Worm (Caenorhabditis elegans) whole organism, L1 larva: ENCODE data around the gene sru-28.

ENCODE experiments used
- C04F5.9 ChIP-seq: sonication (generic microtip); optimal IDR thresholded peaks from 2 replicates; lab custom pipeline; 2016; ENCODE audit warnings: missing genetic modification characterization, missing compliant biosample characterization
- C34B4.2 ChIP-seq: sonication (generic microtip); optimal IDR thresholded peaks from 2 replicates; lab custom pipeline; 2017; ENCODE audit warnings: mild to moderate bottlenecking, missing genetic modification characterization, missing compliant biosample characterization
- F16B12.6 ChIP-seq: fragments of 150-350 bp; optimal IDR thresholded peaks from 2 replicates; lab custom pipeline; 2014; ENCODE audit warnings: missing biosample characterization, missing genetic modification characterization
- aha-1 ChIP-seq: fragments of 150-350 bp; optimal IDR thresholded peaks from 2 replicates; lab custom pipeline; 2014; ENCODE audit warnings: missing biosample characterization, missing genetic modification characterization
- alr-1 ChIP-seq: fragments of 200-800 bp; sonication (Bioruptor generic); optimal IDR thresholded peaks from 2 replicates; lab custom pipeline; 2018; ENCODE audit warnings: borderline replicate concordance, mild to moderate bottlenecking, missing genetic modification characterization, missing compliant biosample characterization
- aly-2 ChIP-seq: fragments of 150-350 bp; optimal IDR thresholded peaks from 2 replicates; lab custom pipeline; 2014; ENCODE audit warnings: missing biosample characterization, missing genetic modification characterization
- ceh-63 ChIP-seq: fragments of 200-800 bp; sonication (Bioruptor generic); optimal IDR thresholded peaks from 2 replicates; lab custom pipeline; 2018; ENCODE audit warnings: mild to moderate bottlenecking, missing genetic modification characterization, missing compliant biosample characterization
- ceh-82 ChIP-seq, 3 experiments: fragments of 150-350 bp in 1 of 3; sonication (generic microtip) in 2 of 3; optimal IDR thresholded peaks; 2 replicates each; lab custom pipeline; 2014 to 2017; ENCODE audit warnings: missing biosample characterization in 3 of 3, missing genetic modification characterization in 3 of 3
- ceh-88 ChIP-seq: fragments of 200-800 bp; sonication (Bioruptor generic); IDR thresholded peaks from 2 replicates; pipeline ENCODE4 v1.3.6; 2022; ENCODE audit warnings: missing genetic modification characterization, missing compliant biosample characterization
- ces-1 ChIP-seq: fragments of 150-350 bp; optimal IDR thresholded peaks from 2 replicates; lab custom pipeline; 2014; ENCODE audit warnings: missing biosample characterization, missing genetic modification reagents, missing genetic modification characterization
- dsc-1 ChIP-seq: sonication (generic microtip); optimal IDR thresholded peaks from 2 replicates; lab custom pipeline; 2016; ENCODE audit warnings: mild to moderate bottlenecking, missing genetic modification characterization, missing compliant biosample characterization
- efl-1 ChIP-seq, 4 experiments: fragments of 150-350 bp; optimal IDR thresholded peaks in 3 of 4; peaks in 1 of 4; 1 replicate in 1 of 4; 2 replicates in 3 of 4; lab custom pipeline; 2014; ENCODE audit warnings: missing biosample characterization in 2 of 4, missing genetic modification characterization in 2 of 4, missing genetic modification reagents in 2 of 4
- elt-2 ChIP-seq: sonication (generic microtip); optimal IDR thresholded peaks from 2 replicates; lab custom pipeline; 2016; ENCODE audit warnings: missing genetic modification characterization, mild to moderate bottlenecking, inconsistent platforms, missing compliant biosample characterization, missing genetic modification reagents
- elt-3 ChIP-seq, 6 experiments: fragments of 150-350 bp in 1 of 6; sonication (generic microtip); optimal IDR thresholded peaks; 2 replicates each; lab custom pipeline; 2017 to 2018; ENCODE audit warnings: missing biosample characterization in 6 of 6, missing genetic modification characterization in 6 of 6, inconsistent platforms in 1 of 6
- fkh-4 ChIP-seq: sonication (generic microtip); optimal IDR thresholded peaks from 2 replicates; lab custom pipeline; 2016; ENCODE audit warnings: missing compliant biosample characterization, missing genetic modification characterization, borderline replicate concordance
- fkh-8 ChIP-seq: sonication (generic microtip); optimal IDR thresholded peaks from 2 replicates; lab custom pipeline; 2016; ENCODE audit warnings: mild to moderate bottlenecking, missing genetic modification characterization, missing compliant biosample characterization
- fos-1 ChIP-seq: fragments of 150-350 bp; optimal IDR thresholded peaks from 2 replicates; lab custom pipeline; 2014; ENCODE audit warnings: missing biosample characterization, missing genetic modification characterization
- grh-1 ChIP-seq: fragments of 200-800 bp; sonication (Bioruptor generic); IDR thresholded peaks from 2 replicates; pipeline ENCODE4 v1.3.6; 2022; ENCODE audit warnings: missing genetic modification reagents, missing genetic modification characterization, missing compliant biosample characterization
- hlh-17 ChIP-seq: fragments of 200-800 bp; sonication (Bioruptor generic); optimal IDR thresholded peaks from 2 replicates; lab custom pipeline; 2018; ENCODE audit warnings: missing genetic modification characterization, mild to moderate bottlenecking, missing compliant biosample characterization, moderate library complexity, borderline replicate concordance
- irx-1 ChIP-seq: sonication (generic microtip); optimal IDR thresholded peaks from 2 replicates; lab custom pipeline; 2016; ENCODE audit warnings: missing genetic modification characterization, missing compliant biosample characterization
- isw-1 ChIP-seq: fragments of 200-800 bp; sonication (Bioruptor generic); IDR thresholded peaks from 2 replicates; pipeline ENCODE4 v1.3.6; 2022; ENCODE audit warnings: missing genetic modification characterization, missing compliant biosample characterization
- jun-1 ChIP-seq: fragments of 150-350 bp; optimal IDR thresholded peaks from 2 replicates; lab custom pipeline; 2014; ENCODE audit warnings: missing biosample characterization, missing genetic modification reagents, missing genetic modification characterization
- lin-14 ChIP-seq: fragments of 200-800 bp; sonication (Bioruptor generic); optimal IDR thresholded peaks from 2 replicates; lab custom pipeline; 2018; ENCODE audit warnings: mild to moderate bottlenecking, missing genetic modification characterization, moderate library complexity, missing compliant biosample characterization
- lin-15B ChIP-seq: fragments of 150-350 bp; sonication (generic microtip); optimal IDR thresholded peaks from 3 replicates; lab custom pipeline; 2014; ENCODE audit warnings: missing biosample characterization, missing genetic modification characterization
- lin-35 ChIP-seq, 2 experiments: fragments of 150-350 bp; optimal IDR thresholded peaks; 2 replicates each; lab custom pipeline; 2014; ENCODE audit warnings: missing biosample characterization in 2 of 2, missing genetic modification characterization in 2 of 2, missing genetic modification reagents in 2 of 2
- lir-3 ChIP-seq: sonication (generic microtip); optimal IDR thresholded peaks from 2 replicates; lab custom pipeline; 2016; ENCODE audit warnings: mild to moderate bottlenecking, missing genetic modification characterization, moderate library complexity, missing compliant biosample characterization; ENCODE audit not compliant: poor library complexity
- lsy-2 ChIP-seq, 2 experiments: fragments of 150-350 bp; optimal IDR thresholded peaks; 2 replicates each; lab custom pipeline; 2014; ENCODE audit warnings: missing biosample characterization in 2 of 2, missing genetic modification characterization in 2 of 2
- mdl-1 ChIP-seq, 2 experiments: fragments of 150-350 bp; optimal IDR thresholded peaks; 2 replicates each; lab custom pipeline; 2014 to 2017; ENCODE audit warnings: missing biosample characterization in 2 of 2, missing genetic modification characterization in 2 of 2, inconsistent platforms in 1 of 2
- nhr-19 ChIP-seq: fragments of 200-800 bp; sonication (Bioruptor generic); conservative IDR thresholded peaks from 2 replicates; pipeline ENCODE4 v1.3.6; 2022; ENCODE audit warnings: missing genetic modification characterization, missing compliant biosample characterization
- nhr-20 ChIP-seq: sonication (generic microtip); optimal IDR thresholded peaks from 2 replicates; lab custom pipeline; 2016; ENCODE audit warnings: mild to moderate bottlenecking, missing genetic modification characterization, missing compliant biosample characterization
- nhr-237 ChIP-seq: fragments of 150-350 bp; optimal IDR thresholded peaks from 2 replicates; lab custom pipeline; 2014; ENCODE audit warnings: missing biosample characterization, missing genetic modification characterization
- nhr-28 ChIP-seq: fragments of 150-350 bp; optimal IDR thresholded peaks from 2 replicates; lab custom pipeline; 2014; ENCODE audit warnings: missing biosample characterization, missing genetic modification characterization
- nhr-47 ChIP-seq: sonication (generic microtip); optimal IDR thresholded peaks from 2 replicates; lab custom pipeline; 2016; ENCODE audit warnings: mild to moderate bottlenecking, missing genetic modification characterization, moderate library complexity, missing compliant biosample characterization
- nhr-71 ChIP-seq: sonication (generic microtip); optimal IDR thresholded peaks from 2 replicates; lab custom pipeline; 2016; ENCODE audit warnings: mild to moderate bottlenecking, missing genetic modification characterization, moderate library complexity, missing compliant biosample characterization
- nhr-76 ChIP-seq: sonication (generic microtip); optimal IDR thresholded peaks from 2 replicates; lab custom pipeline; 2017; ENCODE audit warnings: missing biosample characterization, missing genetic modification characterization
- pag-3 ChIP-seq: sonication (generic microtip); optimal IDR thresholded peaks from 2 replicates; lab custom pipeline; 2017; ENCODE audit warnings: missing genetic modification characterization, mild to moderate bottlenecking, missing compliant biosample characterization, antibody characterized with exemption, borderline replicate concordance; ENCODE audit not compliant: insufficient read depth
- rnt-1 ChIP-seq: sonication (generic microtip); optimal IDR thresholded peaks from 2 replicates; lab custom pipeline; 2016; ENCODE audit warnings: mild to moderate bottlenecking, missing genetic modification characterization, moderate library complexity, missing compliant biosample characterization
- skn-1 ChIP-seq: fragments of 150-350 bp; optimal IDR thresholded peaks from 2 replicates; lab custom pipeline; 2014; ENCODE audit warnings: missing biosample characterization, missing genetic modification characterization
- sptf-1 ChIP-seq: fragments of 150-350 bp; optimal IDR thresholded peaks from 2 replicates; lab custom pipeline; 2014; ENCODE audit warnings: missing biosample characterization, missing genetic modification characterization
- sup-37 ChIP-seq: fragments of 200-800 bp; sonication (Bioruptor generic); optimal IDR thresholded peaks from 2 replicates; lab custom pipeline; 2018; ENCODE audit warnings: mild to moderate bottlenecking, missing genetic modification characterization, missing compliant biosample characterization
- unc-30 ChIP-seq: sonication (generic microtip); optimal IDR thresholded peaks from 2 replicates; lab custom pipeline; 2017; ENCODE audit warnings: missing biosample characterization, missing genetic modification characterization
- unc-62 ChIP-seq: fragments of 150-350 bp; optimal IDR thresholded peaks from 2 replicates; lab custom pipeline; 2014; ENCODE audit warnings: missing biosample characterization, missing genetic modification reagents, missing genetic modification characterization
- xbp-1 ChIP-seq: sonication (generic microtip); optimal IDR thresholded peaks from 2 replicates; lab custom pipeline; 2016; ENCODE audit warnings: missing genetic modification characterization, missing compliant biosample characterization
- ztf-11 ChIP-seq, 2 experiments: sonication (generic microtip); optimal IDR thresholded peaks; 2 replicates each; lab custom pipeline; 2016 to 2017; ENCODE audit warnings: missing genetic modification characterization in 2 of 2, missing biosample characterization in 1 of 2, missing compliant biosample characterization in 1 of 2
- ztf-4 ChIP-seq: fragments of 150-350 bp; optimal IDR thresholded peaks from 2 replicates; lab custom pipeline; 2014; ENCODE audit warnings: missing biosample characterization, missing genetic modification characterization

The sru-28 gene

DNA sequence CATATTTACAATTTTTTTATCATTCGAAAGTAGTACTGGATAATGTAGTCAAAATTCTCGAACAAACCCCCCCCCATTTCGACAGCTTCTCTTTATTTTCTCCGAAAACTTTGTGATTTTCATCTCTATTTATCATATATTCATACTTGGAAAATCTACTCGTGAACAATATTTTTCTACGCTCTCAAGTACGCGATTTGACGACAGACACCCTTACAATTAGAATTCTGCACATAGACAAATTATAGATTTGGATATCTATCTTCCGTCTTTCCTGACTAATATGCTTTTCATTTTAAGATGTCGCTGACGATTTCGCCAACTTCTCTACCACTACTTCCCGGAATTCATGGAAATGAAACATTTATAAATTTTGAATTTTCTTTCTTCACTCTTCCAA, at the start of gene sru-28:
Gene sru-28, plus strand, starts transcription at position 301 of the 400 bp plus-strand sequence.
- TF ChIP-seq rnt-1 (tag; lab: Kevin White, UChicago) (no peak), irx-1 (tag; lab: Kevin White, UChicago) (no peak), elt-3 (tag; optimal IDR thresholded peaks at IDR 0.05; lab: Kevin White, UChicago) (no peak), dsc-1 (tag; lab: Kevin White, UChicago) (no peak), nhr-28 (tag; lab: Kevin White, UChicago) (no peak), sptf-1 (tag; lab: Kevin White, UChicago) (no peak)

DNA sequence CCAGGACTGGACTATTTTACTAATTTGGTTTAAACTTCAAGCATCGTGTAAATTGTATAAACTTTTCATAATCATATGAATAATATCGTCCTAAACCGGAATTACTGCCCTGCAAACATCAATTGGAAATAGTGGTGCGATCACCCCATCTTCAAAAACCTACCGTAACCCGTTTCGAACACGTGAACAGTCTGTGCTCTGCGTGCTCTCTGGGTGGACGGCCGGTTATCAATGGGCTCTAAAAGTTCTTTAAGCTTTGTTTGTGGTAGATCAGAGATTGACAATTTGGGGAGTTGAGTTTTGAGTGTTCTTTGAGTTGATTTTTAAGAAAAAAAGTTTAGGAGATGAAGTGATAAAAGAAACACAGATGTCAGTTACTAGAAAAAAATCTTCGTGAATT, 49.5 kb upstream of the sru-28 start:
- TF ChIP-seq lin-35 (GFP tag; optimal IDR thresholded peaks at IDR 0.05; lab: Kevin White, UChicago) (peak in 1 of 2 experiments; percentile 16), lin-15B (tag; lab: Kevin White, UChicago) (no peak), fos-1 (no peak), lsy-2 (tag; optimal IDR thresholded peaks at IDR 0.05; lab: Kevin White, UChicago) (peak in 1 of 2 experiments; percentile 54), efl-1 (optimal IDR thresholded peaks at IDR 0.05; lab: Kevin White, UChicago) (no peak), efl-1 (GFP tag; optimal IDR thresholded peaks at IDR 0.05 in 1 of 2; lab: Kevin White, UChicago) (peak in 1 of 2 experiments; percentile 81), nhr-19 (GFP tag; lab: Robert Waterston, UW) (no peak)

DNA sequence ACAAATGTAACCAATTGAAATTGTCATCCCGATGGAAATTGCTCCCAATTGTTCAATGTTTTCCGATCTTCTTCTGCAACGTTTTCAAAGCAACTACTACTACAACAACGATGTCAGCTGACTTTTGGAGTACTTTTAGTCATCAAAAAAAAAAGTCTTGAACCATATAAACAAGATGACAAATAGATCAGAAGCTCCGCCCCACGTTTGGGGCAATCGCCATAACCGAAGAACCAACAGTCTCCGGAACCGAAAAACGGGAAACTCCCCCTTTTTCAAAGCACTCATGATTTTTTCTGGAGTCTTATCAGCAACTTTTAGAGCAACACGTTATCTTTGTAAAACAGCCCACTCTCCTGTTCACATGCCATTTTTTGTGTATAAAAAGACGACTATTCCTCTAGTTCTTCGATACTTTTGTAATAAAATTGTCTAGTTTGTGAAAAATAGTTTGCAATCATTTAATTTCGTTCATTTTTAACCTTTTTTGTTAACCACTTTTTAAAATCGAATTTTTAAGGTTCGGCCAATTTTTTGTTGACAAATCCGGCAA, 46.6 kb upstream of the sru-28 start:
- TF ChIP-seq dsc-1 (tag; lab: Kevin White, UChicago): no peak
- TF ChIP-seq xbp-1 (tag; lab: Kevin White, UChicago): no peak
- TF ChIP-seq nhr-237: no peak
- TF ChIP-seq mdl-1 (tag; optimal IDR thresholded peaks at IDR 0.05; lab: Kevin White, UChicago): no peak
- no peak for TF ChIP-seq efl-1 (optimal IDR thresholded peaks at IDR 0.05; lab: Kevin White, UChicago)
- TF ChIP-seq efl-1 (GFP tag; optimal IDR thresholded peaks at IDR 0.05 in 1 of 2; lab: Kevin White, UChicago): peak in 1 of 2 experiments; percentile 91
- TF ChIP-seq sptf-1 (tag; lab: Kevin White, UChicago): no peak
- no peak for TF ChIP-seq fkh-4 (tag; lab: Kevin White, UChicago)
- no peak for TF ChIP-seq sup-37 (GFP tag; lab: Kevin White, UChicago)
- TF ChIP-seq aha-1 (tag; lab: Kevin White, UChicago): no peak
- no peak for TF ChIP-seq C34B4.2 (tag; lab: Kevin White, UChicago)
- TF ChIP-seq alr-1 (tag; lab: Kevin White, UChicago): no peak
- TF ChIP-seq jun-1 (tag; lab: Kevin White, UChicago): peak; percentile 44
- TF ChIP-seq fkh-8 (tag; lab: Kevin White, UChicago): no peak
- TF ChIP-seq ceh-88: no peak
- TF ChIP-seq lir-3: no peak
- no peak for TF ChIP-seq lin-14 (GFP tag; lab: Kevin White, UChicago)
- peak in 1 of 2 experiments; percentile 12 for TF ChIP-seq lin-35 (GFP tag; optimal IDR thresholded peaks at IDR 0.05; lab: Kevin White, UChicago)
- no peak for TF ChIP-seq unc-62 (GFP tag; lab: Kevin White, UChicago)
- TF ChIP-seq F16B12.6 (tag; lab: Kevin White, UChicago): no peak
- no peak for TF ChIP-seq skn-1 (tag; lab: Kevin White, UChicago)
- peak; percentile 18 for TF ChIP-seq nhr-20 (tag; lab: Kevin White, UChicago)
- TF ChIP-seq grh-1: no peak
- TF ChIP-seq isw-1 (GFP tag; lab: Robert Waterston, UW): no peak
- TF ChIP-seq ztf-4 (tag; lab: Kevin White, UChicago): no peak
- no peak for TF ChIP-seq hlh-17 (GFP tag; lab: Kevin White, UChicago)
- no peak for TF ChIP-seq nhr-47 (tag; lab: Kevin White, UChicago)
- TF ChIP-seq unc-30 (tag; lab: Kevin White, UChicago): no peak
- TF ChIP-seq ceh-63: no peak
- no peak for TF ChIP-seq pag-3 (tag; lab: Kevin White, UChicago)
- no peak for TF ChIP-seq aly-2 (tag; lab: Kevin White, UChicago)
- TF ChIP-seq C04F5.9 (tag; lab: Kevin White, UChicago): no peak
- TF ChIP-seq ceh-82 (tag; optimal IDR thresholded peaks at IDR 0.05; lab: Kevin White, UChicago): no peak
- no peak for TF ChIP-seq ces-1 (GFP tag; lab: Kevin White, UChicago)
- no peak for TF ChIP-seq nhr-76
- no peak for TF ChIP-seq ztf-11 (tag; optimal IDR thresholded peaks at IDR 0.05; lab: Kevin White, UChicago)
- TF ChIP-seq nhr-71: no peak
- TF ChIP-seq elt-2 (tag; lab: Kevin White, UChicago): peak; percentile 79
